Worm (Caenorhabditis elegans): ENCODE data around the gene skr-16.

skr-16 gene

ce11 chrIV:7154356-7154755 is 14.2 kb upstream of the skr-16 start, which contains the start of gene C34D4.2:
TSS of gene C34D4.2 (plus strand) at chrIV:7154656.
- TF ChIP-seq lin-13 (GFP tag; optimal IDR thresholded peaks at IDR 0.05) (no peak), ceh-16 (tag; optimal IDR thresholded peaks at IDR 0.05) (no peak), nhr-6 (tag; optimal IDR thresholded peaks at IDR 0.05) (no peak), lin-11 (tag; optimal IDR thresholded peaks at IDR 0.05) (no peak), ztf-1 (GFP tag; conservative IDR thresholded peaks at IDR 0.05) (no peak), gmeb-1 (tag; optimal IDR thresholded peaks at IDR 0.05) (no peak), zag-1 (tag; optimal IDR thresholded peaks at IDR 0.05) (no peak), mbf-1 (tag; optimal IDR thresholded peaks at IDR 0.05) (no peak), fos-1 (tag; optimal IDR thresholded peaks at IDR 0.05) (no peak)

- no peak for TF ChIP-seq ztf-11 (tag; optimal IDR thresholded peaks at IDR 0.05)
- no peak for TF ChIP-seq unc-39 (tag; optimal IDR thresholded peaks at IDR 0.05)
- TF ChIP-seq Y55F3AM.14 (GFP tag; optimal IDR thresholded peaks at IDR 0.05): no peak
- TF ChIP-seq dmd-4 (tag; optimal IDR thresholded peaks at IDR 0.05): no peak
- TF ChIP-seq C34F6.9 (tag; optimal IDR thresholded peaks at IDR 0.05): peak; percentile 33
Observed at ce11 chrIV:7156356-7156755, 12.2 kb upstream of the skr-16 start, which contains the start of gene maph-9. TSS of gene maph-9 (plus strand) at chrIV:7156628.

- TF ChIP-seq sma-9 (GFP tag; optimal IDR thresholded peaks at IDR 0.05) (no peak), sma-9 (tag; optimal IDR thresholded peaks at IDR 0.05) (no peak), nhr-10 (tag; optimal IDR thresholded peaks at IDR 0.05) (no peak), crh-2 (tag; optimal IDR thresholded peaks at IDR 0.05) (no peak), peb-1 (tag; optimal IDR thresholded peaks at IDR 0.05) (no peak)
Observed at ce11 chrIV:7158161-7158560, 10.3 kb upstream of the skr-16 start.

- TF ChIP-seq nhr-11 (tag; optimal IDR thresholded peaks at IDR 0.05): no peak
- no peak for TF ChIP-seq ZK546.5 (tag; optimal IDR thresholded peaks at IDR 0.05)
- no peak for TF ChIP-seq ceh-82 (tag; optimal IDR thresholded peaks at IDR 0.05)
- no peak for TF ChIP-seq lsy-2 (tag; optimal IDR thresholded peaks at IDR 0.05)
- no peak for TF ChIP-seq crh-2 (tag; optimal IDR thresholded peaks at IDR 0.05)
- no peak for TF ChIP-seq mbf-1 (tag; optimal IDR thresholded peaks at IDR 0.05)
- no peak for TF ChIP-seq blmp-1 (tag; optimal IDR thresholded peaks at IDR 0.05; ENCODE audit: insufficient read depth)
Observed at ce11 chrIV:7159586-7159985, 8.9 kb upstream of the skr-16 start.

- TF ChIP-seq peb-1 (tag; optimal IDR thresholded peaks at IDR 0.05): no peak
- peak; percentile 63 for TF ChIP-seq C34F6.9 (tag; optimal IDR thresholded peaks at IDR 0.05)
- TF ChIP-seq nhr-129 (tag; optimal IDR thresholded peaks at IDR 0.05): peak; percentile 85
- TF ChIP-seq lsy-2 (tag; optimal IDR thresholded peaks at IDR 0.05): peak in 1 of 2 experiments; percentile 56
- peak; percentile 83 for TF ChIP-seq gmeb-1 (tag; optimal IDR thresholded peaks at IDR 0.05)
Observed at ce11 chrIV:7165723-7166122, 2.8 kb upstream of the skr-16 start, which contains the start of gene rpc-1. TSS of gene rpc-1 (minus strand) at chrIV:7165748.

- TF ChIP-seq sma-9 (GFP tag; optimal IDR thresholded peaks at IDR 0.05): peak; percentile 36
- TF ChIP-seq sma-9 (tag; optimal IDR thresholded peaks at IDR 0.05): no peak
- peak; percentile 26 for TF ChIP-seq nhr-129 (tag; optimal IDR thresholded peaks at IDR 0.05)
- no peak for TF ChIP-seq elt-1 (tag; optimal IDR thresholded peaks at IDR 0.05)
- peak; percentile 62 for TF ChIP-seq C34F6.9 (tag; optimal IDR thresholded peaks at IDR 0.05)
- TF ChIP-seq mdl-1 (tag; optimal IDR thresholded peaks at IDR 0.05): peak in 1 of 2 experiments; percentile 37
- TF ChIP-seq unc-55 (GFP tag; optimal IDR thresholded peaks at IDR 0.05): peak; percentile 55
- no peak for TF ChIP-seq nhr-11 (tag; optimal IDR thresholded peaks at IDR 0.05)
- peak in 1 of 2 experiments; percentile 48 for TF ChIP-seq lsy-2 (tag; optimal IDR thresholded peaks at IDR 0.05)
Observed at ce11 chrIV:7166553-7166952, 2.0 kb upstream of the skr-16 start, which contains the start of gene C42D4.18. TSS of gene C42D4.18 (plus strand) at chrIV:7166783.

- no peak for TF ChIP-seq ceh-82 (tag; optimal IDR thresholded peaks at IDR 0.05)
Observed at ce11 chrIV:7171222-7171621, 2.7 kb downstream of the skr-16 start, which contains the start of gene str-220. TSS of gene str-220 (minus strand) at chrIV:7171322.

ce11 chrIV:7173489-7173888 is 5.0 kb downstream of the skr-16 start, which contains the start of gene str-1:
TSS of gene str-1 (plus strand) at chrIV:7173789.
- no peak for TF ChIP-seq ztf-11 (tag; optimal IDR thresholded peaks at IDR 0.05)
- no peak for TF ChIP-seq C34F6.9 (tag; optimal IDR thresholded peaks at IDR 0.05)
- no peak for TF ChIP-seq blmp-1 (tag; optimal IDR thresholded peaks at IDR 0.05; ENCODE audit: insufficient read depth)
- no peak for TF ChIP-seq peb-1 (tag; optimal IDR thresholded peaks at IDR 0.05)
- no peak for TF ChIP-seq nhr-12 (tag; optimal IDR thresholded peaks at IDR 0.05)
- no peak for TF ChIP-seq unc-55 (GFP tag; optimal IDR thresholded peaks at IDR 0.05)
- TF ChIP-seq sem-4 (tag; optimal IDR thresholded peaks at IDR 0.05): no peak

All from whole organism, L2 larva.